Worm (Caenorhabditis elegans) whole organism, mixed stage, embryonic: Measurements from ENCODE around the gene lips-11.

Experiments used
- M03D4.4 ChIP-seq: sonication (generic microtip); optimal IDR thresholded peaks from 2 replicates; lab custom pipeline; 2017; ENCODE audit warnings: mild to moderate bottlenecking, missing genetic modification characterization, missing compliant biosample characterization
- bed-3 ChIP-seq: fragments of 200-800 bp; sonication (Bioruptor generic); optimal IDR thresholded peaks from 3 replicates; lab custom pipeline; 2018; ENCODE audit warnings: mild to moderate bottlenecking, missing genetic modification characterization, moderate library complexity, missing compliant biosample characterization
- blmp-1 ChIP-seq: fragments of 150-350 bp; optimal IDR thresholded peaks from 2 replicates; lab custom pipeline; 2014; ENCODE audit warnings: missing biosample characterization, missing genetic modification characterization
- ceh-39 ChIP-seq: fragments of 150-350 bp; optimal IDR thresholded peaks from 2 replicates; lab custom pipeline; 2014; ENCODE audit warnings: missing biosample characterization, missing genetic modification characterization
- ceh-43 ChIP-seq: fragments of 200-800 bp; sonication (Bioruptor generic); optimal IDR thresholded peaks from 2 replicates; lab custom pipeline; 2018; ENCODE audit warnings: mild to moderate bottlenecking, missing genetic modification characterization, moderate library complexity, missing compliant biosample characterization
- ceh-83 ChIP-seq: fragments of 200-800 bp; sonication (Bioruptor generic); optimal IDR thresholded peaks from 2 replicates; lab custom pipeline; 2018; ENCODE audit warnings: mild to moderate bottlenecking, missing genetic modification characterization, missing compliant biosample characterization
- cnd-1 ChIP-seq: fragments of 200-800 bp; sonication (Bioruptor generic); optimal IDR thresholded peaks from 2 replicates; lab custom pipeline; 2018; ENCODE audit warnings: mild to moderate bottlenecking, missing genetic modification characterization, missing compliant biosample characterization
- drap-1 ChIP-seq: fragments of 200-800 bp; sonication (Bioruptor generic); optimal IDR thresholded peaks from 3 replicates; lab custom pipeline; 2018; ENCODE audit warnings: mild to moderate bottlenecking, missing genetic modification characterization, missing compliant biosample characterization
- elt-1 ChIP-seq: sonication (generic microtip); optimal IDR thresholded peaks from 2 replicates; lab custom pipeline; 2017; ENCODE audit warnings: missing genetic modification characterization, mild to moderate bottlenecking, missing compliant biosample characterization, antibody characterized with exemption, moderate library complexity, borderline replicate concordance; ENCODE audit not compliant: insufficient read depth
- elt-3 ChIP-seq: fragments of 150-350 bp; optimal IDR thresholded peaks from 2 replicates; lab custom pipeline; 2014; ENCODE audit warnings: missing biosample characterization, missing genetic modification characterization
- flh-1 ChIP-seq: fragments of 200-800 bp; sonication (Bioruptor generic); optimal IDR thresholded peaks from 2 replicates; lab custom pipeline; 2018; ENCODE audit warnings: mild to moderate bottlenecking, missing genetic modification characterization, moderate library complexity, missing compliant biosample characterization
- ham-2 ChIP-seq: fragments of 200-800 bp; sonication (Bioruptor generic); optimal IDR thresholded peaks from 2 replicates; lab custom pipeline; 2018; ENCODE audit warnings: mild to moderate bottlenecking, missing genetic modification characterization, missing compliant biosample characterization
- hlh-1 ChIP-seq: fragments of 150-350 bp; optimal IDR thresholded peaks from 2 replicates; lab custom pipeline; 2014; ENCODE audit warnings: missing biosample characterization, missing genetic modification reagents, missing genetic modification characterization
- lin-13 ChIP-seq: fragments of 150-350 bp; optimal IDR thresholded peaks from 2 replicates; lab custom pipeline; 2014; ENCODE audit warnings: missing biosample characterization, missing genetic modification characterization
- lin-32 ChIP-seq: fragments of 200-800 bp; sonication (Bioruptor generic); optimal IDR thresholded peaks from 2 replicates; lab custom pipeline; 2018; ENCODE audit warnings: mild to moderate bottlenecking, missing genetic modification characterization, missing compliant biosample characterization
- lsy-2 ChIP-seq: fragments of 150-350 bp; optimal IDR thresholded peaks from 2 replicates; lab custom pipeline; 2014; ENCODE audit warnings: missing biosample characterization, missing genetic modification characterization
- mab-5 ChIP-seq: fragments of 150-350 bp; optimal IDR thresholded peaks from 2 replicates; lab custom pipeline; 2014; ENCODE audit warnings: missing biosample characterization, missing genetic modification characterization
- mep-1 ChIP-seq: fragments of 150-350 bp; optimal IDR thresholded peaks from 2 replicates; lab custom pipeline; 2017; ENCODE audit warnings: missing biosample characterization, missing genetic modification reagents, missing genetic modification characterization, inconsistent platforms
- nhr-12 ChIP-seq: fragments of 150-350 bp; optimal IDR thresholded peaks from 2 replicates; lab custom pipeline; 2014; ENCODE audit warnings: missing biosample characterization, missing genetic modification characterization
- nhr-2 ChIP-seq: fragments of 150-350 bp; optimal IDR thresholded peaks from 2 replicates; lab custom pipeline; 2014; ENCODE audit warnings: missing biosample characterization, missing genetic modification characterization
- nhr-237 ChIP-seq: fragments of 150-350 bp; optimal IDR thresholded peaks from 2 replicates; lab custom pipeline; 2014; ENCODE audit warnings: missing biosample characterization, missing genetic modification characterization
- nhr-28 ChIP-seq: fragments of 150-350 bp; optimal IDR thresholded peaks from 2 replicates; lab custom pipeline; 2014; ENCODE audit warnings: missing biosample characterization, missing genetic modification characterization
- nhr-76 ChIP-seq: sonication (generic microtip); optimal IDR thresholded peaks from 2 replicates; lab custom pipeline; 2017; ENCODE audit warnings: missing biosample characterization, missing genetic modification characterization
- pha-4 ChIP-seq: fragments of 150-350 bp; optimal IDR thresholded peaks from 2 replicates; lab custom pipeline; 2018; ENCODE audit warnings: missing biosample characterization, missing genetic modification reagents, missing genetic modification characterization
- snpc-4 ChIP-seq: fragments of 150-350 bp; optimal IDR thresholded peaks from 2 replicates; lab custom pipeline; 2014; ENCODE audit warnings: missing biosample characterization, missing genetic modification characterization
- sptf-1 ChIP-seq: sonication (generic microtip); optimal IDR thresholded peaks from 2 replicates; lab custom pipeline; 2017; ENCODE audit warnings: mild to moderate bottlenecking, missing genetic modification characterization, moderate library complexity, missing compliant biosample characterization
- tbx-8 ChIP-seq: fragments of 200-800 bp; sonication (Bioruptor generic); optimal IDR thresholded peaks from 2 replicates; lab custom pipeline; 2018; ENCODE audit warnings: mild to moderate bottlenecking, missing genetic modification characterization, moderate library complexity, missing compliant biosample characterization
- unc-120 ChIP-seq: sonication (generic microtip); optimal IDR thresholded peaks from 2 replicates; lab custom pipeline; 2017; ENCODE audit warnings: missing genetic modification characterization, missing compliant biosample characterization; ENCODE audit not compliant: poor library complexity, severe bottlenecking
- unc-39 ChIP-seq: fragments of 150-350 bp; optimal IDR thresholded peaks from 2 replicates; lab custom pipeline; 2014; ENCODE audit warnings: missing biosample characterization, missing genetic modification characterization
- unc-62 ChIP-seq: fragments of 150-350 bp; optimal IDR thresholded peaks from 2 replicates; lab custom pipeline; 2014; ENCODE audit warnings: missing biosample characterization, missing genetic modification reagents, missing genetic modification characterization
- zip-8 ChIP-seq: fragments of 150-350 bp; optimal IDR thresholded peaks from 2 replicates; lab custom pipeline; 2014; ENCODE audit warnings: missing biosample characterization, missing genetic modification characterization

lips-11 gene

ce11 chrII:1152732-1153131 lies 41.9 kb upstream of the lips-11 start:
- TF ChIP-seq zip-8 (tag; lab: Kevin White, UChicago), result no peak
- TF ChIP-seq ham-2 (GFP tag; lab: Kevin White, UChicago), result no peak
- no peak for TF ChIP-seq bed-3 (GFP tag; lab: Kevin White, UChicago)

ce11 chrII:1151810-1152209 lies 41.0 kb upstream of the lips-11 start:
- TF ChIP-seq ceh-83, result no peak
- no peak for TF ChIP-seq flh-1 (GFP tag; lab: Kevin White, UChicago)
- no peak for TF ChIP-seq nhr-237 (tag; lab: Kevin White, UChicago)
- no peak for TF ChIP-seq nhr-28 (tag; lab: Kevin White, UChicago)
- TF ChIP-seq nhr-2, result no peak
- TF ChIP-seq lin-32 (GFP tag; lab: Kevin White, UChicago), result no peak
- no peak for TF ChIP-seq snpc-4 (tag; lab: Kevin White, UChicago)
- no peak for TF ChIP-seq mep-1
- no peak for TF ChIP-seq drap-1
- no peak for TF ChIP-seq pha-4 (tag; lab: Kevin White, UChicago)
- no peak for TF ChIP-seq sptf-1 (tag; lab: Kevin White, UChicago)
- TF ChIP-seq M03D4.4, result no peak
- TF ChIP-seq unc-39, result no peak
- TF ChIP-seq zip-8 (tag; lab: Kevin White, UChicago), result no peak
- no peak for TF ChIP-seq tbx-8 (GFP tag; lab: Kevin White, UChicago)

- TF ChIP-seq lsy-2 (tag; lab: Kevin White, UChicago) (no peak), nhr-2 (no peak), nhr-28 (tag; lab: Kevin White, UChicago) (no peak), ceh-39 (tag; lab: Kevin White, UChicago) (no peak), nhr-12 (no peak), elt-1 (tag; lab: Kevin White, UChicago) (no peak), lin-13 (tag; lab: Kevin White, UChicago) (no peak), pha-4 (tag; lab: Kevin White, UChicago) (no peak), ham-2 (GFP tag; lab: Kevin White, UChicago) (no peak), nhr-76 (tag; lab: Kevin White, UChicago) (no peak), unc-120 (no peak), bed-3 (GFP tag; lab: Kevin White, UChicago) (no peak), hlh-1 (no peak), unc-39 (no peak), lin-32 (GFP tag; lab: Kevin White, UChicago) (no peak)
Measured at ce11 chrII:1149390-1149789, 38.6 kb upstream of the lips-11 start.

ce11 chrII:1143173-1143738 lies 32.5 kb upstream of the lips-11 start:
- TF ChIP-seq tbx-8 (GFP tag; lab: Kevin White, UChicago) (no peak), elt-3 (no peak), zip-8 (tag; lab: Kevin White, UChicago) (peak; percentile 58), ceh-83 (no peak)

- TF ChIP-seq elt-1 (tag; lab: Kevin White, UChicago), result peak; percentile 97
- no peak for TF ChIP-seq M03D4.4
- TF ChIP-seq ham-2 (GFP tag; lab: Kevin White, UChicago), result peak; percentile 37
- no peak for TF ChIP-seq nhr-2
- TF ChIP-seq blmp-1 (tag; lab: Kevin White, UChicago), result peak; percentile 12
- no peak for TF ChIP-seq flh-1 (GFP tag; lab: Kevin White, UChicago)
- TF ChIP-seq mab-5 (tag; lab: Kevin White, UChicago), result no peak
- no peak for TF ChIP-seq elt-3
- no peak for TF ChIP-seq zip-8 (tag; lab: Kevin White, UChicago)
- no peak for TF ChIP-seq ceh-43 (GFP tag; lab: Kevin White, UChicago)
- no peak for TF ChIP-seq cnd-1
- TF ChIP-seq lsy-2 (tag; lab: Kevin White, UChicago), result no peak
- TF ChIP-seq lin-13 (tag; lab: Kevin White, UChicago), result no peak
- no peak for TF ChIP-seq ceh-83
- TF ChIP-seq unc-62, result no peak
- TF ChIP-seq tbx-8 (GFP tag; lab: Kevin White, UChicago), result no peak
Measured at ce11 chrII:1141720-1142574, 31.1 kb upstream of the lips-11 start.
